Worm (Caenorhabditis elegans) whole organism, L4/young adult: ENCODE results near the gene F26F4.9.

Source experiments
- W03F9.2 ChIP-seq: fragments of 150-350 bp; optimal IDR thresholded peaks from 2 replicates; lab custom pipeline; 2014; ENCODE audit warnings: missing biosample characterization, missing genetic modification characterization
- dao-5 ChIP-seq: sonication (generic microtip); optimal IDR thresholded peaks from 2 replicates; lab custom pipeline; 2016; ENCODE audit warnings: missing genotype, missing genetic modification characterization, moderate library complexity, missing compliant biosample characterization
- him-1 ChIP-seq: sonication (generic microtip); optimal IDR thresholded peaks from 2 replicates; lab custom pipeline; 2016; ENCODE audit warnings: missing genotype, missing genetic modification reagents, missing genetic modification characterization, missing compliant biosample characterization

Gene F26F4.9

DNA sequence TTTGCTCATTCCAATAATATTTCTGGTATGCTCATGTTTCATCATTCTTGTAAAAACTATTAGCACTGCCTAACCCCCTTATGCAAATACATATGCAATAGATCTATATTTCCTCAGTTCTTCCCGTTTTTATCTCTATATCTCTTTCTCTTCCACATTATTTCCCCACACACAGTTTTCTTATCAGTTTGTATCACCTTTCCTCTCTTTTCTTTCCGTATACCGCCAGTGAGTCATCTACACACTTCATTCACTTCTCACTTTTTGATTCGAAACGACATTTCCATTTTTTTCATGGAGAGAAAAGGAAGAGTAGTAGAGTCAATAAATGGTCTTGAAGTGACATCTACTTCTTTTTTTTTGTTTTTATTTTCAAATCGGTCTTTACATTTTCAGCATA lies 6.0 kb downstream of the F26F4.9 start:
- TF ChIP-seq W03F9.2 (tag; lab: Kevin White, UChicago): no peak

DNA sequence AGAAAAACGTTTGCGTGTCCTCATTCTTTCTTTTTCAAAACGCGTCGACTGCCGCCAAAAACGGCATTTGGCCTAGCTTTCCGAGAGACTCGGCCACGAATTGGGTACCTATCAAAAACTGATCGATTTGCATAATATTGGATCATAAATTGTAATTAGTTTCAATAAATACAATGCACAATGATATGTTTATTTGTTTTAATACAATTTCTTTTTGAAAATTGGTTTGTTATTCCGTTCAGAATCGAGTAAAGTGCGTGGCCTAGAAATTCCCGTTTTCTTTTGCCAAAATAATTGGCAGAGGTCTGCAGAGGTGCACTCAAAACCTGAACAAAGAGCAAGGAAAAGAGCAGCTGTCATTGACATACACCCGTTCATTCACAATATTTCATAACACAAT lies 6.9 kb downstream of the F26F4.9 start, which contains the start of gene F26F4.8:
Gene F26F4.8, minus strand, starts transcription at position 69 of the 400 bp plus-strand sequence.
- TF ChIP-seq W03F9.2 (tag; lab: Kevin White, UChicago): no peak
- no peak for TF ChIP-seq dao-5 (tag; lab: Kevin White, UChicago)
- TF ChIP-seq him-1 (tag; lab: Kevin White, UChicago): no peak

DNA sequence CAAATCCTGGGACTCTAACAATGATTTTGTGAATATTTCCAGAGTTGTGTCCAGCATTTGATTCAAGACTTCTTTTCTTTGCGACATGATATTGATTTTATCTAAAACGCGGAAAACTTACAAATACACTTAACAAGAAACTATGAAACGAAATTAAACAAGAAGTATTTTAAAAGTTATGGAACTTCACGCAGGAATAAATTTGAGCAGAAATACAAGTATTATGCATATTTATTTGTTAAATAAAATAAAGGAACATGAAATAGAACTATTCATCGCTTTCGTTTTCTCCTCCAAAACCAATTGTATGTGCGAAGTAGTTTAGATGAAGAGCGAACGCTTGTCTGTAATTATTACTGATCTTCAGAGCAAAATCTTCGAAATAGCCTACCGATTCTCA lies 8.5 kb downstream of the F26F4.9 start, which contains the start of gene kbp-2:
Gene kbp-2, minus strand, starts transcription at position 101 of the 400 bp plus-strand sequence.
- TF ChIP-seq him-1 (tag; lab: Kevin White, UChicago) (no peak), dao-5 (tag; lab: Kevin White, UChicago) (no peak), W03F9.2 (tag; lab: Kevin White, UChicago) (no peak)

DNA sequence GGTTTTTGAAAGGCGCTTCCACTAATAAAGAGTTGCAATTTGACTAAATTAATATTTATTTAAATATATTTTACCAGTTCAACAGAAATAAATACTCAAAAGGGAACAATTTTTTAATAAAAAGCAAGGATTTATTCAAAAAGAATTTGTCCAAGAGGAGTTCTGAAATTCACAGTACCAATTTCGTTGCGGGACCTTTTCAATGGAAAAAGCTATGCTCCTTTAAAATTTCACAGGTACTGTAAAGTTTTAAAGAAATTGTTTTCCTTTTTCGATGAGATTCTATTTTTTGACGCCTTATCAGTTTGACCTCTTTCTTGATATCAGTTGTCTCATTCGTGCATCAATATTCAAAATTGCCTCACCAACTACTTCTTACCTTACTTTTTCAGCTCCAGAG lies 12.1 kb downstream of the F26F4.9 start, which contains the start of gene tag-340:
Gene tag-340, plus strand, starts transcription at position 249 of the 400 bp plus-strand sequence.
- TF ChIP-seq dao-5 (tag; lab: Kevin White, UChicago) (no peak), him-1 (tag; lab: Kevin White, UChicago) (no peak), W03F9.2 (tag; lab: Kevin White, UChicago) (no peak)

DNA sequence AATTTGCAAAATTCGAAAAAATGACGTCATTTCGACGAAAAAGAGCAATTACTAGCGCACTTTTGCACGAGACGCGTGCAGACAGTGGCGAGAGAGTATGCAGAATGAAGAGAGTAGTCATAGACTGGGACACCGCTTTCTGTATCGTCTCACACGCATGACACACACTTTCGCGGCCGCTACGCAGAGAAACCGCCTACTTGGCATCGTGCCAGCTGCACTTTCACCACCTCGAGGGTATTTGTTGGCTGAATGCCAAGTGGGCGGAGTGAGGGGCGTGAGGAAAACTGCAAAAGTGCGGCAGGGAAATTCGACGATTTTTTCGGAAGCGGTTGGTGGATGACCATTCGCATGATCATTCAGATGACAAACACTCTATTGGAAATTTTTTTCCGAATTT lies 12.6 kb downstream of the F26F4.9 start:
- TF ChIP-seq him-1 (tag; lab: Kevin White, UChicago) (peak; percentile 98), dao-5 (tag; lab: Kevin White, UChicago) (no peak), W03F9.2 (tag; lab: Kevin White, UChicago) (peak; percentile 95)

DNA sequence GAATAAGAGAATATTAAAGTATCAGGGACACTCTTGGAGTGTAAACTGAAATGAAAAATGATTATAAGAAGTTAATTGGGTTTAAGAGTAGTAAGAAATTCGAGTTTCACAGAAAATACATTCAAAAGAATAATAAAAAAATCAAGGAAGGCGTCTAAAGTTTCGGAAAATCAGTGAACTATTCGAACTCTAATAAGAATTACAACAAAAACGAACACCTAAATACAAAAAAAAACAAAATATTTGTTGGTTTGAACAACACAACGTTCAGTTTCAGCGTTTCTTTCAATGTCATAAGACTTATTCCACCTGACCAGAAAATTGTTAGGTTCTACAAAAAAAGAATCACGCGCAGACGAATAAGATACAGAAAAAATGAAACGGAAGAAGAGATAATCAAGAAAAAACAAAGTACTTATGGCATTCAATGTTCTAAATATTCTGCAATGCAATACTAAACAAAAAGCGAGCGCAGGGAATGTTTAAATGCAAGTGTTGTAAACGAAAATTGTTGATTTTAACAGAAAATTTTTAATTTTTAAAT lies 13.2 kb downstream of the F26F4.9 start, which contains the start of gene nhl-2:
Gene nhl-2, minus strand, starts transcription at position 51 of the 544 bp plus-strand sequence.
- no peak for TF ChIP-seq dao-5 (tag; lab: Kevin White, UChicago)
- no peak for TF ChIP-seq W03F9.2 (tag; lab: Kevin White, UChicago)
- no peak for TF ChIP-seq him-1 (tag; lab: Kevin White, UChicago)

DNA sequence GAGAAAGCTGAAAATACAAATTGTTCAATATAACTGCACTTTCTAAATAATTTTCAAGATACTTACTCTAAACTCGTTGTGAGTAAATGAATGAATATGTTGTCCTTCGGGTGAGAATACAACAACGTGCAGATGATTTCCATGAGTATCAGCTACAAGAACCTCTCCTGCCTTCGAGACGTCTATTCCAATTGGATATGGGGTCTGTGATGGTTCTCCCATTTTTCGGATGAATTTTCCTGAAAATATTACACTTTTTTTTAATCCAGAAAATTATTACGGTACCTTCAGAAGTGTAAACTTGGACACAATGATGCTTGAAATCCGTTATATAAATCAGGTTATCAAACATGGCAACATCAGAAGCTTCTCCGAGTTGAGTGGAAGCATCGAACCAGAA lies 17.0 kb downstream of the F26F4.9 start:
- TF ChIP-seq him-1 (tag; lab: Kevin White, UChicago) (no peak), W03F9.2 (tag; lab: Kevin White, UChicago) (no peak), dao-5 (tag; lab: Kevin White, UChicago) (no peak)

DNA sequence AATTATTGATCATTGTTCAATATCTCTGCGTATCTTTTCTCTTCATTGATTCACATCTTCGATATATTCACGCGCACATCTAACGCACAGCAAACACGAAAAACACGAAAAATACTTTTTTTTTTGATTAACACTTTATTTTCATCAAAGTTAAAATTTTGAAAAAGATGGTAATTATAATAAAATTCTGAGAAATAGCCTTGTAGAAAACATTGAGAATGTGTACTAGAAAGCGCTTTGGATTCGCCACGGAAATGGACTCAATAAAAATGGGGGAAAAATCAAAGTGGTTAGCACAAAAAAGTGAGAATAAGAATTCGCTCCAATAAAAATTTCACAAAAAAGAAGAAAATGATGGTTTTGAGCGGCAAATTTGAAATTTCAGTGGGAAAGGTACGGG lies 18.8 kb downstream of the F26F4.9 start, which contains the start of gene F26F4.6:
Gene F26F4.6, minus strand, starts transcription at position 101 of the 400 bp plus-strand sequence.
- TF ChIP-seq dao-5 (tag; lab: Kevin White, UChicago) (no peak), W03F9.2 (tag; lab: Kevin White, UChicago) (no peak), him-1 (tag; lab: Kevin White, UChicago) (no peak)

DNA sequence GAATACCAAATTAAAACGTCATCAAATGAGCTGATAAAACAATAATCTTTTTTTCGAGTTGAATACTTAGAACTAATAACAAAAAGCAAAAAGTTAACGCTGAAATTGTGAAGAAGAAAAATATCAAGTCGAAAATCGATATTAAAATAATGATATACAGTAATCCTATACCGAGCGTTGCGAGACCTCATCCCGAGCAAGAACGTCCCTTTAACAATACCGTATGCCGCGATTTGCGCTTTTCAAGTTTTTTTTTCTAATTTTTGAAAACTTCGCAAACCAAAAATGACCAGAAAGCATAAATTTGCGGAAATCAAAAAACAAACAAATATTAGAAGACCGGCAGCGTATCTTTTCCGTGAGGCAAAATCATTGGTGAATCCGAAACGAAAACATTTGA lies 21.3 kb downstream of the F26F4.9 start, which contains the start of gene F26F4.5:
Gene F26F4.5, minus strand, starts transcription at position 256 of the 400 bp plus-strand sequence.
- TF ChIP-seq dao-5 (tag; lab: Kevin White, UChicago): no peak
- no peak for TF ChIP-seq W03F9.2 (tag; lab: Kevin White, UChicago)
- no peak for TF ChIP-seq him-1 (tag; lab: Kevin White, UChicago)

DNA sequence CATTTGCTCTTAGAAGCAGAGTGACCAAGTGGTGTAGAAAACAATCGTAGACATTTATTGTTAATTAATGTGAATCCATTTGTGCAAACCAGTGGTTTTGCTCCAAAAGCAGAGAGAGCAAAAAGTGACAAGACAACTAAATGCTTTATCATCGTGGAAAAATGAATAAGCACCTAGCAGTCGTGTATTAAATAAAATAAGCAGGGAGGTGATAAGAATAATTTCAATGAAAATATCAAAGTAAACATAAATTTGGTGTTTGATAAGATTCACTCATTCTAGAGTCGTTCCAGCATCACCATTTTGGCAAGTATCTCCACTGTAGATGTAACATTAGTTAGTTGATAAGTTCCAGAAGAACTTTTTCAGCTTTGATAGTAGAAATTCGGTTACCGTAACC lies 25.0 kb downstream of the F26F4.9 start, which contains the start of gene clec-6:
Gene clec-6, minus strand, starts transcription at position 154 of the 400 bp plus-strand sequence.
- no peak for TF ChIP-seq W03F9.2 (tag; lab: Kevin White, UChicago)
- no peak for TF ChIP-seq dao-5 (tag; lab: Kevin White, UChicago)

DNA sequence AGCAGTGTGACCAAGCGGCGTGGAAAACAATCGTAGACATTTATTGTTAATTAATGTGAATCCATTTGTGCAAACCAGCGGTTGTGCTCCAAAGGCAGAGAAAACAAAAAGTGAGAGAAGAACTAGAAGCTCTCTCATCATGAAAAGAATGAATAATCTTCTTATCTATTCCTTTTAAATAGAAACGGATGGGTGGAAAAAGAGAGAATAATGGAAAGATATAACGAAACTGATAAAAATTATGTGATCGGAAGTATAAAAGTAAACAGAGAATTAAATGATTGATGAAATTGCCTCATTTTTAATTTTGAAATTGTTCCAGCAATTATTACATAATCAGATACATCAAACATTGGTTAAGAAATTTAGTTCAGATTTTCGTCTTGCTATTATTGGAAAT lies 28.9 kb downstream of the F26F4.9 start, which contains the start of gene clec-5:
Gene clec-5, minus strand, starts transcription at position 178 of the 400 bp plus-strand sequence.
- TF ChIP-seq dao-5 (tag; lab: Kevin White, UChicago) (no peak), W03F9.2 (tag; lab: Kevin White, UChicago) (no peak), him-1 (tag; lab: Kevin White, UChicago) (no peak)

DNA sequence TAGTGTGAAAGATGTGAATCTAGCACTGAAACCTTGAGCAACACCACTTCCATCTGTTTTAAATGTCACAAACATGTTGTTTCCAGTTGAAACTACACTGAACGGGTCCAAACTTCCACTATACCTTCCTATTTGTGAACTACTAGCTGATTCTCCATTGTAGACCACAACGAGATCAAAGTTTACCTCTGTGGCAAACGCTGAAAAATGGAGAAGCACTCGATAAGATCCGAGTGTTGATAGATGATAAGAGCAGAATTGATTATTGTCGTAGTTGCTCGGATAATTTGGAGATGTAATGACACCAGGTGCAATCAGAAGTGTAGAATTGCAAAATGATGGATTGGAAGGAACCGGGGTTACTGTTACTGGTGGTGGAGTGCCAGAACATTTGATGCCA lies 30.4 kb downstream of the F26F4.9 start:
- no peak for TF ChIP-seq dao-5 (tag; lab: Kevin White, UChicago)
- TF ChIP-seq him-1 (tag; lab: Kevin White, UChicago): no peak
- no peak for TF ChIP-seq W03F9.2 (tag; lab: Kevin White, UChicago)

DNA sequence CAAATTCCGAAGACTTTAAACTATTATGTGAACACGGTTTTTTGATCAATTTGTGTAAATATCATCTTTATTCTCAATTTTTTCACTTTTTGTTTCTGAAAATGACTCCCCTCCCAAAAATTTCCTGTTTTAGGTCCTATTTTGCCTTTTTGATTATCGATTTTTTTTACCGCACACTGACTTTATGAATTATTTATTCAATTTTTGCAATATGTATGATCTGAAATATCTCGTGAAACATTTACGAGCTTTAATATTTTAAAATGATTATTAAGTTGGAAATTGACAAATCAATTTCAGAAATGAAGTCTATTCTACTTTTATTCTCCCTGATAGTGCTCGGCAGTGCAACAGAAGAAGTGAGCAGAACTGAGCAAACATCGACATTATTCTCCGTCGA lies 32.9 kb downstream of the F26F4.9 start, which contains the start of gene C35D10.1:
Gene C35D10.1, plus strand, starts transcription at position 301 of the 400 bp plus-strand sequence.
- no peak for TF ChIP-seq dao-5 (tag; lab: Kevin White, UChicago)

DNA sequence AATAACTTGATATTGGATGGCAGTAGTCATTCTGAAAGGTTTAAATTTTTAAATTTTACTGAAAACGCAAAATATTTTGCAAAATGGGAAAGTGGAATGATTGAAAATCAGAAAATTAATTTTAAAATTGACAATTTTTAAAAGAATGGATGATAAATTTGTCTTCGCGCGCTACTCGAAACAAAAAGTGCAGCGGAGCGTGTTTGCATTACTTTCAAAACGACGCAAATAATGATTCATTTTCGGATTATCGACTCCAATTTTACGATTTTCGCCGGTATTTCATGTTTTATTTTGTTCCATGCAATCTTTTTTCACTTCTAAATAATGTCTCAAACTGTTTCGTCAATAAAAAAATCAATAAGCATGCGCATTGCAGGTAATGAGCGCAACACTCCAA lies 34.0 kb downstream of the F26F4.9 start, which contains the start of the genes tost-1 and arx-6:
Gene tost-1, minus strand, starts transcription at position 31 of the 400 bp plus-strand sequence.
Gene arx-6, plus strand, starts transcription at position 378 of the 400 bp plus-strand sequence.
- no peak for TF ChIP-seq W03F9.2 (tag; lab: Kevin White, UChicago)
- no peak for TF ChIP-seq dao-5 (tag; lab: Kevin White, UChicago)
